1 worm cellular context compared by ENCODE assay signal in the genomic region with DNA sequence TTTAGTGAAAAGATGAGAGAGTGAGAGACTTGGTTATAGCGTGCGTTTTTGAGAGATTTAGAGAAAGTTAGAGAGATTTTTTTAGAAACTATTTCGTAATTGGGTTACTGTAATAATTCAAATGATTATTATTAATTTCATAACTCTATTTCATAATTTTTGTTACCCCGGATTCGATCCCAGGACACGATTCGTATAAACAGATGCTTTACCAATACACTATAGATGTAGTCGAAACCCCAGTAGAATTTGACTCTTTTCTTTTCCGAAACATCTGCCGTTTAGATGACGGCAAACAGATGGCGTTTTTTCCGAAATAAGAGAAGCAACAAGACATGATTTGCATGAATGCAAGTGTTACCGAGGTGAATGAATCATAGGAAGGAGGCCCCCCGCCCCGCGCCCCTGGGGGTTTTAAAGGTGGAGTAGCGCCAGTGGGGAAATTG.
A peak's percentile ranks its signal among the peaks of the same experiment; 100 is the strongest.
TF ChIP-seq lines count a peak whose summit lies in the region.

No protein-coding gene starts in this region.

TF ChIP-seq in whole organism, L2 larva, 48 proteins besides CTCF, POLR2A, EP300 and RAD21 (continued from another document):
- TF ChIP-seq aly-2 (tag; optimal IDR thresholded peaks at IDR 0.05; lab: Kevin White, UChicago): no peak
- TF ChIP-seq ceh-82 (tag; optimal IDR thresholded peaks at IDR 0.05; lab: Kevin White, UChicago): no peak
- no peak for TF ChIP-seq nhr-77 (tag; optimal IDR thresholded peaks at IDR 0.05; lab: Kevin White, UChicago)
- no peak for TF ChIP-seq nhr-237 (tag; optimal IDR thresholded peaks at IDR 0.05; lab: Kevin White, UChicago)
- no peak for TF ChIP-seq mab-5 (tag; optimal IDR thresholded peaks at IDR 0.05; lab: Kevin White, UChicago)
- TF ChIP-seq sem-4 (tag; optimal IDR thresholded peaks at IDR 0.05; lab: Kevin White, UChicago): peak; percentile 88
- no peak for TF ChIP-seq lin-11 (tag; optimal IDR thresholded peaks at IDR 0.05; lab: Kevin White, UChicago)
